Worm (Caenorhabditis elegans) whole organism, L4 larva: ENCODE data around the gene F53F1.2.

Experiments
- D1046.2 ChIP-seq: fragments of 200-800 bp; sonication (Bioruptor generic); IDR thresholded peaks from 2 replicates; pipeline ENCODE4 v1.3.6; 2022; ENCODE audit warnings: missing genetic modification characterization, missing compliant biosample characterization
- F10B5.3 ChIP-seq: sonication (generic microtip); optimal IDR thresholded peaks from 2 replicates; lab custom pipeline; 2016; ENCODE audit warnings: mild to moderate bottlenecking, missing genetic modification characterization, missing compliant biosample characterization
- R02D3.7 ChIP-seq: fragments of 150-350 bp; sonication (generic microtip); optimal IDR thresholded peaks from 3 replicates; lab custom pipeline; 2014; ENCODE audit warnings: missing biosample characterization, missing genetic modification characterization
- T26A8.4 ChIP-seq: fragments of 200-800 bp; sonication (Bioruptor generic); IDR thresholded peaks from 2 replicates; pipeline ENCODE4 v1.3.6; 2022; ENCODE audit warnings: missing genetic modification characterization, missing compliant biosample characterization
- Y48G9A.11 ChIP-seq: fragments of 200-800 bp; sonication (Bioruptor generic); IDR thresholded peaks from 2 replicates; pipeline ENCODE4 v1.3.6; 2022; ENCODE audit warnings: missing genetic modification reagents, missing genetic modification characterization, missing compliant biosample characterization
- Y5F2A.4 ChIP-seq: fragments of 200-800 bp; sonication (Bioruptor generic); optimal IDR thresholded peaks from 2 replicates; lab custom pipeline; 2018; ENCODE audit warnings: mild to moderate bottlenecking, missing genetic modification characterization, missing compliant biosample characterization
- aha-1 ChIP-seq: fragments of 150-350 bp; peaks from one replicate; lab custom pipeline; 2014; ENCODE audit warnings: missing biosample characterization, missing genetic modification characterization
- arid-1 ChIP-seq: fragments of 200-800 bp; sonication (Bioruptor generic); conservative IDR thresholded peaks from 2 replicates; pipeline ENCODE4 v1.3.6; 2022; ENCODE audit warnings: missing genetic modification reagents, missing genetic modification characterization, missing compliant biosample characterization
- ceh-44 ChIP-seq: fragments of 200-800 bp; sonication (Bioruptor generic); IDR thresholded peaks from 2 replicates; pipeline ENCODE4 v1.3.6; 2022; ENCODE audit warnings: missing genetic modification reagents, missing genetic modification characterization, missing compliant biosample characterization
- ceh-62 ChIP-seq: sonication (generic microtip); optimal IDR thresholded peaks from 2 replicates; lab custom pipeline; 2017; ENCODE audit warnings: missing biosample characterization, missing genetic modification characterization
- ceh-82 ChIP-seq: sonication (generic microtip); optimal IDR thresholded peaks from 2 replicates; lab custom pipeline; 2017; ENCODE audit warnings: missing biosample characterization, missing genetic modification characterization
- ces-1 ChIP-seq: fragments of 150-350 bp; sonication (generic microtip); optimal IDR thresholded peaks from 4 replicates; lab custom pipeline; 2014; ENCODE audit warnings: missing biosample characterization, missing genetic modification reagents, missing genetic modification characterization
- ctbp-1 ChIP-seq: fragments of 200-800 bp; sonication (Bioruptor generic); IDR thresholded peaks from 2 replicates; pipeline ENCODE4 v1.3.6; 2022; ENCODE audit warnings: missing genetic modification reagents, missing genetic modification characterization, missing compliant biosample characterization
- daf-12 ChIP-seq: fragments of 150-350 bp; optimal IDR thresholded peaks from 2 replicates; lab custom pipeline; 2014; ENCODE audit warnings: missing biosample characterization, missing genetic modification reagents, missing genetic modification characterization
- daf-16 ChIP-seq, 3 experiments: sonication (generic microtip); optimal IDR thresholded peaks; 2 replicates each; lab custom pipeline; 2016 to 2017; ENCODE audit warnings: missing genetic modification characterization in 3 of 3, missing genetic modification reagents in 3 of 3, mild to moderate bottlenecking in 2 of 3, missing compliant biosample characterization in 2 of 3, missing biosample characterization in 1 of 3, moderate library complexity in 1 of 3
- daf-19 ChIP-seq: fragments of 200-800 bp; sonication (Bioruptor generic); conservative IDR thresholded peaks from 2 replicates; pipeline ENCODE4 v1.3.6; 2022; ENCODE audit warnings: missing genetic modification characterization, missing compliant biosample characterization
- daf-8 ChIP-seq: fragments of 200-800 bp; sonication (Bioruptor generic); IDR thresholded peaks from 2 replicates; pipeline ENCODE4 v1.3.6; 2022; ENCODE audit warnings: missing genetic modification characterization, missing compliant biosample characterization
- dmd-6 ChIP-seq: fragments of 200-800 bp; sonication (Bioruptor generic); IDR thresholded peaks from 2 replicates; pipeline ENCODE4 v1.3.6; 2022; ENCODE audit warnings: missing genetic modification reagents, missing genetic modification characterization, missing compliant biosample characterization
- dpl-1 ChIP-seq: fragments of 150-350 bp; optimal IDR thresholded peaks from 2 replicates; lab custom pipeline; 2014; ENCODE audit warnings: missing biosample characterization, missing genetic modification reagents, missing genetic modification characterization
- dve-1 ChIP-seq: sonication (generic microtip); optimal IDR thresholded peaks from 2 replicates; lab custom pipeline; 2017; ENCODE audit warnings: antibody characterized with exemption, mild to moderate bottlenecking, missing genetic modification characterization, missing compliant biosample characterization; ENCODE audit not compliant: insufficient read depth
- egl-43 ChIP-seq: fragments of 200-800 bp; sonication (Bioruptor generic); IDR thresholded peaks from 2 replicates; pipeline ENCODE4 v1.3.6; 2022; ENCODE audit warnings: missing genetic modification reagents, missing genetic modification characterization, missing compliant biosample characterization
- fkh-10 ChIP-seq: fragments of 150-350 bp; optimal IDR thresholded peaks from 2 replicates; lab custom pipeline; 2014; ENCODE audit warnings: missing biosample characterization, missing genetic modification reagents, missing genetic modification characterization
- hif-1 ChIP-seq, 2 experiments: sonication (generic microtip); optimal IDR thresholded peaks; 2 replicates each; lab custom pipeline; 2016 to 2017; ENCODE audit warnings: missing compliant biosample characterization in 2 of 2, missing genetic modification characterization in 2 of 2, missing genetic modification reagents in 2 of 2, missing genotype in 2 of 2, mild to moderate bottlenecking in 1 of 2
- lim-7 ChIP-seq: fragments of 200-800 bp; sonication (Bioruptor generic); IDR thresholded peaks from 2 replicates; pipeline ENCODE4 v1.3.6; 2022; ENCODE audit warnings: missing genetic modification characterization, missing compliant biosample characterization
- lin-15B ChIP-seq: fragments of 150-350 bp; sonication (generic microtip); optimal IDR thresholded peaks from 3 replicates; lab custom pipeline; 2014; ENCODE audit warnings: missing biosample characterization, missing genetic modification characterization
- mdt-29 ChIP-seq: fragments of 200-800 bp; sonication (Bioruptor generic); IDR thresholded peaks from 2 replicates; pipeline ENCODE4 v1.3.6; 2022; ENCODE audit warnings: missing genetic modification reagents, missing genetic modification characterization, missing compliant biosample characterization
- mep-1 ChIP-seq: fragments of 150-350 bp; sonication (generic microtip); optimal IDR thresholded peaks from 3 replicates; lab custom pipeline; 2014; ENCODE audit warnings: missing biosample characterization, missing genetic modification characterization
- nhr-102 ChIP-seq: sonication (generic microtip); optimal IDR thresholded peaks from 2 replicates; lab custom pipeline; 2016; ENCODE audit warnings: mild to moderate bottlenecking, missing genetic modification characterization, moderate library complexity, missing compliant biosample characterization
- nhr-11 ChIP-seq: fragments of 150-350 bp; optimal IDR thresholded peaks from 2 replicates; lab custom pipeline; 2014; ENCODE audit warnings: missing biosample characterization, missing genetic modification characterization
- nhr-111 ChIP-seq: fragments of 200-800 bp; sonication (Bioruptor generic); optimal IDR thresholded peaks from 2 replicates; lab custom pipeline; 2018; ENCODE audit warnings: mild to moderate bottlenecking, missing genetic modification characterization, missing compliant biosample characterization
- nhr-28 ChIP-seq: fragments of 150-350 bp; optimal IDR thresholded peaks from 2 replicates; lab custom pipeline; 2014; ENCODE audit warnings: missing biosample characterization, missing genetic modification characterization
- nhr-41 ChIP-seq: fragments of 200-800 bp; sonication (Bioruptor generic); IDR thresholded peaks from 2 replicates; pipeline ENCODE4 v1.3.6; 2022; ENCODE audit warnings: missing genetic modification reagents, missing genetic modification characterization, missing compliant biosample characterization
- saeg-2 ChIP-seq: fragments of 200-800 bp; sonication (Bioruptor generic); IDR thresholded peaks from 2 replicates; pipeline ENCODE4 v1.3.6; 2022; ENCODE audit warnings: missing genetic modification reagents, missing genetic modification characterization, missing compliant biosample characterization
- sdz-12 ChIP-seq: fragments of 200-800 bp; sonication (Bioruptor generic); optimal IDR thresholded peaks from 2 replicates; lab custom pipeline; 2018; ENCODE audit warnings: mild to moderate bottlenecking, missing genetic modification characterization, missing compliant biosample characterization
- snpc-1.2 ChIP-seq: fragments of 200-800 bp; sonication (Bioruptor generic); IDR thresholded peaks from 2 replicates; pipeline ENCODE4 v1.3.6; 2022; ENCODE audit warnings: missing genetic modification reagents, missing genetic modification characterization, missing compliant biosample characterization
- spr-3 ChIP-seq: fragments of 200-800 bp; sonication (Bioruptor generic); optimal IDR thresholded peaks from 2 replicates; lab custom pipeline; 2018; ENCODE audit warnings: mild to moderate bottlenecking, missing genetic modification characterization, missing compliant biosample characterization
- tra-1 ChIP-seq: fragments of 200-800 bp; sonication (Bioruptor generic); IDR thresholded peaks from 2 replicates; pipeline ENCODE4 v1.3.6; 2022; ENCODE audit warnings: missing genetic modification reagents, missing genetic modification characterization, missing compliant biosample characterization
- unc-39 ChIP-seq: sonication (generic microtip); optimal IDR thresholded peaks from 2 replicates; lab custom pipeline; 2017; ENCODE audit warnings: missing biosample characterization, missing genetic modification characterization
- unc-62 ChIP-seq, 3 experiments: fragments of 150-350 bp in 1 of 3; sonication (generic microtip); optimal IDR thresholded peaks in 2 of 3; peaks in 1 of 3; 1 replicate in 1 of 3; 2 replicates in 2 of 3; lab custom pipeline; 2014 to 2017; ENCODE audit warnings: missing biosample characterization in 3 of 3, missing genetic modification characterization in 3 of 3, missing genetic modification reagents in 3 of 3, missing genotype in 1 of 3
- zip-11 ChIP-seq: fragments of 200-800 bp; sonication (Bioruptor generic); IDR thresholded peaks from 2 replicates; pipeline ENCODE4 v1.3.6; 2022; ENCODE audit warnings: missing genetic modification characterization, missing compliant biosample characterization
- zip-2 ChIP-seq: fragments of 150-350 bp; optimal IDR thresholded peaks from 2 replicates; lab custom pipeline; 2014; ENCODE audit warnings: missing biosample characterization, missing genetic modification characterization

The F53F1.2 gene

ce11 chrV:13363415-13363814 lies 43.2 kb upstream of the F53F1.2 start, which contains the start of gene srg-46:
Gene srg-46, plus strand, starts transcription at chrV:13363715.
- TF ChIP-seq F10B5.3 (tag; lab: Kevin White, UChicago) (no peak), aha-1 (peak; percentile 31)

- TF ChIP-seq unc-62 (GFP tag; optimal IDR thresholded peaks at IDR 0.05 in 1 of 2; lab: Kevin White, UChicago) (peak in 1 of 2 experiments; percentile 92), unc-62 (tag; optimal IDR thresholded peaks at IDR 0.05; lab: Kevin White, UChicago) (no peak), mdt-29 (no peak), mep-1 (tag; lab: Kevin White, UChicago) (no peak)
These were observed 42.4 kb upstream of the F53F1.2 start for ce11 chrV:13364227-13364626.

DNA sequence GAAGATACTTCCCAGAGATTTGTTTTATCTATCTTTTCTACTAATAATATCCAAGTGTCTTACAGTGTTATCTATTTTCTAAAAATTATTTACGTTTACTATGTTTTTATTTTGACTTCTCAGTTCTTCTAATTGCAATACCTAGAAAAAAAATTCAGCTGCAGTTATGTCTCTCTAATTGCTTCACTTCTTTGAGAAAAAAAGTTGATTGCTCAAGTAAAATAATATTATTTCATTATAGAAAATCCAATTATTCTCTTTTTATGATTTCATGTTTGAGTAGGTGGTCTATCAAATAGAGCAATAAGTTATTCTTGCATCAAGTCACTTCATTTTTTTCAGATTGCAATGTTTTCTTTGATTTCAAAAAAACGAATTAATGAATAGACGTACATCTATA lies 40.1 kb upstream of the F53F1.2 start:
- TF ChIP-seq lim-7 (no peak), sdz-12 (GFP tag; lab: Kevin White, UChicago) (no peak), fkh-10 (GFP tag; lab: Kevin White, UChicago) (peak; percentile 37)

ce11 chrV:13367024-13367423 lies 39.6 kb upstream of the F53F1.2 start, which contains the start of gene srx-125:
Gene srx-125, plus strand, starts transcription at chrV:13367324.
- TF ChIP-seq arid-1 (GFP tag; lab: Robert Waterston, UW) (no peak), unc-62 (GFP tag; optimal IDR thresholded peaks at IDR 0.05 in 1 of 2; lab: Kevin White, UChicago) (peak in 1 of 2 experiments; percentile 46), unc-62 (tag; optimal IDR thresholded peaks at IDR 0.05; lab: Kevin White, UChicago) (no peak)

DNA sequence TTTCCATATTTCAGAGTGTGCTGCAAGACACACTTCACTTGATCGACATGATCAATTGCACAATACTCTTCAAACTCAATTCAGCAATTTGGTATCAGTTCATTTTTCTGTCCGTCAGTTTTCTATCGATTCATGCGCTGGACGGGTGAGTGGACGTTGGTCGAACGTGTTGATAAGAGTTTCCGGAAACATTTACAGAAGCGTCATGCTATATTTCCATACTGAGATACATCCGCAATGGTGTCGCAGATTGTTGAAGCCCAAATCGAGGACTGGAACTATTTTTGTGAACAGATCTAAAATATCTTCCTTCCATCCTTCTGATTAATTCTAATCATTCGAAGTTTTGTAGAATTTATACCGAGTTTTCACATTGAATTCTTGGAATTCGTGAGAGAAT lies 37.0 kb upstream of the F53F1.2 start:
- TF ChIP-seq lim-7 (no peak), daf-16 (GFP tag; optimal IDR thresholded peaks at IDR 0.05; lab: Kevin White, UChicago) (no peak), daf-16 (tag; optimal IDR thresholded peaks at IDR 0.05; lab: Kevin White, UChicago) (peak; percentile 68), D1046.2 (GFP tag; lab: Robert Waterston, UW) (no peak), aha-1 (no peak), fkh-10 (GFP tag; lab: Kevin White, UChicago) (no peak), daf-19 (GFP tag; lab: Robert Waterston, UW) (no peak), ceh-44 (GFP tag; lab: Robert Waterston, UW) (no peak), mep-1 (tag; lab: Kevin White, UChicago) (peak; percentile 60), nhr-28 (tag; lab: Kevin White, UChicago) (peak; percentile 55), ces-1 (no peak), daf-12 (no peak), unc-39 (no peak), tra-1 (GFP tag; lab: Robert Waterston, UW) (peak; percentile 48; the same call in 1 of the 2 replicates), daf-8 (GFP tag; lab: Robert Waterston, UW) (no peak), egl-43 (GFP tag; lab: Robert Waterston, UW) (no peak), Y48G9A.11 (GFP tag; lab: Robert Waterston, UW) (no peak), F10B5.3 (tag; lab: Kevin White, UChicago) (no peak), ceh-82 (tag; lab: Kevin White, UChicago) (no peak), Y5F2A.4 (GFP tag; lab: Kevin White, UChicago) (no peak), ctbp-1 (GFP tag; lab: Robert Waterston, UW) (no peak), snpc-1.2 (no peak), nhr-41 (GFP tag; lab: Robert Waterston, UW) (no peak), zip-2 (tag; lab: Kevin White, UChicago) (no peak), unc-62 (GFP tag; optimal IDR thresholded peaks at IDR 0.05 in 1 of 2; lab: Kevin White, UChicago) (peak in 1 of 2 experiments; percentile 6), unc-62 (tag; optimal IDR thresholded peaks at IDR 0.05; lab: Kevin White, UChicago) (no peak), nhr-102 (tag; lab: Kevin White, UChicago) (no peak), lin-15B (tag; lab: Kevin White, UChicago) (no peak), nhr-11 (tag; lab: Kevin White, UChicago) (no peak), zip-11 (GFP tag; lab: Robert Waterston, UW) (no peak), T26A8.4 (GFP tag; lab: Robert Waterston, UW) (no peak), R02D3.7 (tag; lab: Kevin White, UChicago) (no peak), nhr-111 (no peak), dpl-1 (GFP tag; lab: Kevin White, UChicago) (no peak), spr-3 (GFP tag; lab: Kevin White, UChicago) (no peak), dve-1 (tag; lab: Kevin White, UChicago) (peak; percentile 41), hif-1 (tag; optimal IDR thresholded peaks at IDR 0.05; lab: Kevin White, UChicago) (no peak), saeg-2 (GFP tag; lab: Robert Waterston, UW) (no peak), arid-1 (GFP tag; lab: Robert Waterston, UW) (no peak), dmd-6 (GFP tag; lab: Robert Waterston, UW) (peak; percentile 77), ceh-62 (tag; lab: Kevin White, UChicago) (no peak)
